Worm (Caenorhabditis elegans) whole organism, mixed stage, embryonic: Measurements from ENCODE around the gene str-193.

Experiments
- flh-1 ChIP-seq: fragments of 200-800 bp; sonication (Bioruptor generic); optimal IDR thresholded peaks from 2 replicates; lab custom pipeline; 2018; ENCODE audit warnings: mild to moderate bottlenecking, missing genetic modification characterization, moderate library complexity, missing compliant biosample characterization
- ham-2 ChIP-seq: fragments of 200-800 bp; sonication (Bioruptor generic); optimal IDR thresholded peaks from 2 replicates; lab custom pipeline; 2018; ENCODE audit warnings: mild to moderate bottlenecking, missing genetic modification characterization, missing compliant biosample characterization
- mls-2 ChIP-seq: sonication (generic microtip); optimal IDR thresholded peaks from 2 replicates; lab custom pipeline; 2016; ENCODE audit warnings: mild to moderate bottlenecking, missing genetic modification characterization, moderate library complexity, missing compliant biosample characterization
- nhr-12 ChIP-seq: fragments of 150-350 bp; optimal IDR thresholded peaks from 2 replicates; lab custom pipeline; 2014; ENCODE audit warnings: missing biosample characterization, missing genetic modification characterization
- nhr-237 ChIP-seq: fragments of 150-350 bp; optimal IDR thresholded peaks from 2 replicates; lab custom pipeline; 2014; ENCODE audit warnings: missing biosample characterization, missing genetic modification characterization
- unc-62 ChIP-seq: fragments of 150-350 bp; optimal IDR thresholded peaks from 2 replicates; lab custom pipeline; 2014; ENCODE audit warnings: missing biosample characterization, missing genetic modification reagents, missing genetic modification characterization
- ztf-11 ChIP-seq: fragments of 150-350 bp; optimal IDR thresholded peaks from 2 replicates; lab custom pipeline; 2014; ENCODE audit warnings: missing biosample characterization, missing genetic modification characterization

DNA sequence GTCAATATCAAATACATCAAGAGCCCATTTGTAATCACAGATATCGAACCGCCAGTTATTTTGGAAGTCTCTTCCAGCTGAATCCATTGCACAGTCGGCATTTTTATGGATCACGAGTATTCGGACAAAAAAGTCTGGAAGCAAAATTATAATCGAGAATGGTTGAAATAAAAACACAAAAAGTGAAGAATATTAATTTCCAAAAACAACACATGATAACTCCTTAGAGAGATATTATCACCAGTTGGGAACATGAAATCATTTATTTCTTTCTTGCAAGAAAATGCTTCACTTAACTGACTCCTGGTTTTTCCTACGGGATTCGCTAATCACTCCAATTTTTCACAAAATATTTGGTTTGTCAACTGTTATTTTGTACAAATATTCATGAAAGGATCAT lies 2.5 kb upstream of the str-193 start, which contains the start of gene str-2:
- TF ChIP-seq ztf-11 (tag; lab: Kevin White, UChicago) (no peak), flh-1 (GFP tag; lab: Kevin White, UChicago) (no peak), unc-62 (GFP tag; lab: Kevin White, UChicago) (no peak), ham-2 (GFP tag; lab: Kevin White, UChicago) (no peak), nhr-237 (tag; lab: Kevin White, UChicago) (no peak), mls-2 (tag; lab: Kevin White, UChicago) (no peak), nhr-12 (no peak)
